Worm (Caenorhabditis elegans) whole organism, late embryonic: Measurements from ENCODE around the gene C45G9.8.

Experiments used
- ahr-1 ChIP-seq: sonication (generic microtip); optimal IDR thresholded peaks from 2 replicates; lab custom pipeline; 2016; ENCODE audit warnings: missing genetic modification characterization, missing compliant biosample characterization
- ceh-19 ChIP-seq: fragments of 200-800 bp; sonication (Bioruptor generic); optimal IDR thresholded peaks from 2 replicates; lab custom pipeline; 2018; ENCODE audit warnings: mild to moderate bottlenecking, missing genetic modification characterization, missing compliant biosample characterization
- ceh-24 ChIP-seq: sonication (generic microtip); optimal IDR thresholded peaks from 2 replicates; lab custom pipeline; 2016; ENCODE audit warnings: mild to moderate bottlenecking, missing genetic modification characterization, missing compliant biosample characterization
- ceh-31 ChIP-seq: sonication (generic microtip); optimal IDR thresholded peaks from 2 replicates; lab custom pipeline; 2016; ENCODE audit warnings: missing genetic modification characterization, missing compliant biosample characterization
- ceh-45 ChIP-seq: fragments of 200-800 bp; sonication (Bioruptor generic); IDR thresholded peaks from 2 replicates; pipeline ENCODE4 v1.3.6; 2022; ENCODE audit warnings: missing genetic modification reagents, missing genetic modification characterization, missing compliant biosample characterization
- che-1 ChIP-seq: sonication (generic microtip); optimal IDR thresholded peaks from 2 replicates; lab custom pipeline; 2016; ENCODE audit warnings: mild to moderate bottlenecking, missing genetic modification characterization, missing compliant biosample characterization
- dve-1 ChIP-seq: sonication (generic microtip); optimal IDR thresholded peaks from 2 replicates; lab custom pipeline; 2017; ENCODE audit warnings: antibody characterized with exemption, mild to moderate bottlenecking, missing genetic modification characterization, missing compliant biosample characterization
- eyg-1 ChIP-seq: sonication (generic microtip); optimal IDR thresholded peaks from 2 replicates; lab custom pipeline; 2016; ENCODE audit warnings: missing genotype, missing genetic modification characterization, missing compliant biosample characterization
- fkh-10 ChIP-seq: fragments of 150-350 bp; optimal IDR thresholded peaks from 2 replicates; lab custom pipeline; 2014; ENCODE audit warnings: missing biosample characterization, missing genetic modification reagents, missing genetic modification characterization
- hlh-13 ChIP-seq: fragments of 200-800 bp; sonication (Bioruptor generic); optimal IDR thresholded peaks from 2 replicates; lab custom pipeline; 2018; ENCODE audit warnings: mild to moderate bottlenecking, missing genetic modification characterization, missing compliant biosample characterization
- hlh-6 ChIP-seq: sonication (generic microtip); optimal IDR thresholded peaks from 2 replicates; lab custom pipeline; 2016; ENCODE audit warnings: missing genotype, missing genetic modification characterization, missing compliant biosample characterization
- lim-6 ChIP-seq: sonication (generic microtip); optimal IDR thresholded peaks from 2 replicates; lab custom pipeline; 2016; ENCODE audit warnings: missing genetic modification characterization, missing compliant biosample characterization
- mec-3 ChIP-seq: sonication (generic microtip); optimal IDR thresholded peaks from 2 replicates; lab custom pipeline; 2016; ENCODE audit warnings: borderline replicate concordance, missing genetic modification characterization, missing compliant biosample characterization
- nfya-1 ChIP-seq: sonication (generic microtip); optimal IDR thresholded peaks from 2 replicates; lab custom pipeline; 2017; ENCODE audit warnings: missing genetic modification characterization, mild to moderate bottlenecking, missing compliant biosample characterization, antibody characterized with exemption, moderate library complexity
- odd-2 ChIP-seq: sonication (generic microtip); optimal IDR thresholded peaks from 2 replicates; lab custom pipeline; 2017; ENCODE audit warnings: antibody characterized with exemption, mild to moderate bottlenecking, missing genetic modification characterization, missing compliant biosample characterization
- pag-3 ChIP-seq: sonication (generic microtip); optimal IDR thresholded peaks from 2 replicates; lab custom pipeline; 2016; ENCODE audit warnings: missing compliant biosample characterization, missing genetic modification characterization, borderline replicate concordance
- pax-1 ChIP-seq: fragments of 150-350 bp; optimal IDR thresholded peaks from 2 replicates; lab custom pipeline; 2014; ENCODE audit warnings: missing biosample characterization, missing genetic modification characterization
- pqm-1 ChIP-seq: sonication (generic microtip); optimal IDR thresholded peaks from 2 replicates; lab custom pipeline; 2016; ENCODE audit warnings: missing genetic modification characterization, missing compliant biosample characterization
- sdc-2 ChIP-seq: sonication (generic microtip); optimal IDR thresholded peaks from 2 replicates; lab custom pipeline; 2016; ENCODE audit warnings: missing genotype, missing genetic modification characterization, missing compliant biosample characterization
- tbx-2 ChIP-seq: sonication (generic microtip); optimal IDR thresholded peaks from 2 replicates; lab custom pipeline; 2016; ENCODE audit warnings: missing genetic modification characterization, missing compliant biosample characterization
- unc-42 ChIP-seq: sonication (generic microtip); optimal IDR thresholded peaks from 2 replicates; lab custom pipeline; 2016; ENCODE audit warnings: missing genotype, missing genetic modification characterization, missing compliant biosample characterization

The C45G9.8 gene

DNA sequence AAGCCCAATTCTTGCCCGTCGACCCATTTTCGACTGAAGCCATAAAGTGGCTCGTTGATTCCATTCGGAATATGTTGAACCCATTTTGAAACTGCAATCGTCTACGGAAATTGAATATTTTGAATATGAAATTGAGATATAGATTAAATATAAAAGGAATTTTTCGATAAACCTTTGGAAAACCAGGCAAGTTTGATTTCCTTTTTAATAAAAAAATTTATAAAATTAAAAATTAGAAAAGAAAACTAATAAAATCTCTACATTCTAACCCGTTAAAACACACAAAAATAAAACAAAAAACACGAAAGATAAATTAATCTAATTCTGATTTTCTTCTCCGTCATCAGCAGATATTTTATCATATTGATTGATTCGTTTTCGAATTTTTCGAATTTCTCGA is 46.6 kb downstream of the C45G9.8 start, which contains the start of gene R144.12:
Gene R144.12 (minus strand): TSS at position 101 of the 400 bp plus-strand sequence.
- TF ChIP-seq hlh-6 (tag; lab: Kevin White, UChicago): no peak
- TF ChIP-seq tbx-2 (tag; lab: Kevin White, UChicago): no peak
- no peak for TF ChIP-seq dve-1 (tag; lab: Kevin White, UChicago)
- TF ChIP-seq unc-42 (tag; lab: Kevin White, UChicago): no peak

DNA sequence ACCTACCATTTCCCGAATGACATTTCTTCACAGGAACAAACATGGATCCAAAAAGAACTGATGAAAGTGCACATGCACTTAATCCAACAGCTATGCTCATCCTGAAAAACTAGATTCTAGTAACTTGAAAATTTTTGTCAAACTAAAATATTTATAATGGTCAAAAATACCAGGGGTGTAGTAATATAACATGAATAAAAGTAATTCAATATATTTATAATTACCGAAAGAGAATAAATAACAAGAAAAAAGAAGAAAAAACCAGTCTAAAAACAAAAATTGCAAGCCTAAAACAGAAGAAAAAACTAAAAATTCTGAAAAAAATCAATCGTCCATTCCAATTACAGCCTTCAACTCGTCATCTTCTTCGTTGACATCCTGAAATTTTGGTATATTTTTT is 48.8 kb downstream of the C45G9.8 start, which contains the start of gene R144.6:
Gene R144.6 (minus strand): TSS at position 101 of the 400 bp plus-strand sequence.
- TF ChIP-seq mec-3 (tag; lab: Kevin White, UChicago) (no peak), ahr-1 (tag; lab: Kevin White, UChicago) (no peak), fkh-10 (GFP tag; lab: Kevin White, UChicago) (no peak), tbx-2 (tag; lab: Kevin White, UChicago) (no peak), pax-1 (tag; lab: Kevin White, UChicago) (no peak), nfya-1 (no peak), sdc-2 (tag; lab: Kevin White, UChicago) (no peak), che-1 (no peak), pqm-1 (tag; lab: Kevin White, UChicago) (no peak), odd-2 (no peak), eyg-1 (no peak), ceh-24 (tag; lab: Kevin White, UChicago) (no peak), ceh-45 (GFP tag; lab: Robert Waterston, UW) (no peak), ceh-31 (tag; lab: Kevin White, UChicago) (no peak), ceh-19 (GFP tag; lab: Kevin White, UChicago) (no peak), hlh-13 (GFP tag; lab: Kevin White, UChicago) (no peak), pag-3 (tag; lab: Kevin White, UChicago) (no peak), lim-6 (tag; lab: Kevin White, UChicago) (no peak)
